Worm (Caenorhabditis elegans): ENCODE results near the gene mev-1.

mev-1 gene

DNA sequence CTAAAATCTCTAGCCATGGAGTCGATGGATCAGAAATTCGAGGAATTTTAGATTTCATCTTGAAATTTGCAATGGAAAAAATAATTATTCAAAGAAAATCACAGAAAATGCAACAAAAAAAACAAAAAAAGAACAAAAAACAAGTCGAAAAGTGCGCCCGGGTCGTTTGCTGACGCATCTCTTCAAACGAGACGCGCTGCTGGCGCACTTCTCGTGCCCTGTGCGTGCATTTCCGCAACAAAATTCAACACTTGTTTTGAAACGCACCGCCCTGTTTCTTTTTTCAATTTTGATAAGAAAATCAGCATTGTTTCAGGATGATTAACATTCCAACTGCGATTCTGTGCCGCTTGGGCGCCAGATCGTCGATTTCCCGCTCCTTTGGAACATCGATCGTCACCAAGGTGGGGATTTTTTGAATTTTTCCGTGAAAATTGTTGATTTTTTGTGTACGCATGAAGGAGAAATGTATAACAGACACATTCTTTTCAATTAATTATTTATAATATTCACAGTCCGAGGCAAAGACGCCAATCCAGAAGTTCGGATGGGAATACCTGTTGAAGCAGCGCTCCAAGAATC lies at the start of gene mev-1, which contains the start of gene jmjd-4:
TSS of gene mev-1 (plus strand) at position 317 of the 582 bp plus-strand sequence.
TSS of gene jmjd-4 (minus strand) at position 58 of the 582 bp plus-strand sequence.
- TF ChIP-seq ceh-20 (GFP tag; IDR thresholded peaks at IDR 0.05), result peak; percentile 86
- TF ChIP-seq snpc-1.2 (GFP tag; IDR thresholded peaks at IDR 0.05), result 0 out of 2 replicates have a peak, but pooled peaks have one; percentile 39
- TF ChIP-seq duxl-1 (tag; optimal IDR thresholded peaks at IDR 0.05; ENCODE audit: poor library complexity), result peak; percentile 77
- TF ChIP-seq arid-1 (GFP tag; conservative IDR thresholded peaks at IDR 0.05), result peak; percentile 80; the same call in 1 of the 2 replicates
- TF ChIP-seq ZK337.2 (GFP tag; IDR thresholded peaks at IDR 0.05), result no peak
- peak; percentile 75 for TF ChIP-seq spr-3 (GFP tag; optimal IDR thresholded peaks at IDR 0.05)
- no peak for TF ChIP-seq zag-1 (tag; optimal IDR thresholded peaks at IDR 0.05)
- peak; percentile 21; the same call in 1 of the 2 replicates for TF ChIP-seq set-16 (GFP tag; IDR thresholded peaks at IDR 0.05)
- TF ChIP-seq egl-27 (tag; optimal IDR thresholded peaks at IDR 0.05), result no peak
- no peak for TF ChIP-seq ztf-11 (tag; optimal IDR thresholded peaks at IDR 0.05)
- peak; percentile 65 for TF ChIP-seq ctbp-1 (GFP tag; IDR thresholded peaks at IDR 0.05)
- TF ChIP-seq daf-16 (GFP tag; optimal IDR thresholded peaks at IDR 0.05), result peak in 1 of 2 experiments; percentile 55
- peak; percentile 84 for TF ChIP-seq daf-16 (tag; optimal IDR thresholded peaks at IDR 0.05)
- TF ChIP-seq mxl-2 (GFP tag; conservative IDR thresholded peaks at IDR 0.05), result peak; percentile 58; the same call in 1 of the 2 replicates
- no peak for TF ChIP-seq skn-1 (tag; optimal IDR thresholded peaks at IDR 0.05)
- peak; percentile 61 for TF ChIP-seq nhr-11 (tag; optimal IDR thresholded peaks at IDR 0.05)
- no peak for TF ChIP-seq gei-8 (GFP tag; optimal IDR thresholded peaks at IDR 0.05)
- TF ChIP-seq vab-7 (GFP tag; IDR thresholded peaks at IDR 0.05), result 0 out of 2 replicates have a peak, but pooled peaks have one; percentile 21
- TF ChIP-seq mes-2 (tag; optimal IDR thresholded peaks at IDR 0.05; ENCODE audit: poor library complexity, severe bottlenecking), result peak; percentile 86
- peak; percentile 88 for TF ChIP-seq dmd-6 (GFP tag; IDR thresholded peaks at IDR 0.05)
- peak; percentile 90 for TF ChIP-seq hlh-11 (tag; optimal IDR thresholded peaks at IDR 0.05)
- TF ChIP-seq lin-38 (GFP tag; IDR thresholded peaks at IDR 0.05), result peak; percentile 91
- TF ChIP-seq fos-1 (tag; optimal IDR thresholded peaks at IDR 0.05), result no peak
- TF ChIP-seq F49E8.2 (tag; optimal IDR thresholded peaks at IDR 0.05; ENCODE audit: borderline replicate concordance), result peak; percentile 38
- peak; percentile 10 for TF ChIP-seq zip-2 (tag; optimal IDR thresholded peaks at IDR 0.05)
- no peak for TF ChIP-seq sdz-12 (GFP tag; optimal IDR thresholded peaks at IDR 0.05)
- 0 out of 2 replicates have a peak, but pooled peaks have one; percentile 67 for TF ChIP-seq daf-19 (GFP tag; conservative IDR thresholded peaks at IDR 0.05)
- no peak for TF ChIP-seq Y75B8A.6 (GFP tag; IDR thresholded peaks at IDR 0.05)
- peak; percentile 5 for TF ChIP-seq ztf-7 (tag; optimal IDR thresholded peaks at IDR 0.05)
- TF ChIP-seq pha-4 (GFP tag; IDR thresholded peaks at IDR 0.05), result peak; percentile 76; the same call in 1 of the 2 replicates
- TF ChIP-seq pha-4 (tag; optimal IDR thresholded peaks at IDR 0.05), result no peak
- no peak for TF ChIP-seq ces-1 (GFP tag; optimal IDR thresholded peaks at IDR 0.05)
- peak; percentile 89 for TF ChIP-seq hmg-1.1 (GFP tag; IDR thresholded peaks at IDR 0.05)
- peak; percentile 88 for TF ChIP-seq mep-1 (tag; optimal IDR thresholded peaks at IDR 0.05)
- no peak for TF ChIP-seq madf-5 (GFP tag; IDR thresholded peaks at IDR 0.05)
- no peak for TF ChIP-seq zfp-2 (tag; optimal IDR thresholded peaks at IDR 0.05)
- peak; percentile 86 for TF ChIP-seq lin-13 (GFP tag; optimal IDR thresholded peaks at IDR 0.05)
- TF ChIP-seq Y5F2A.4 (GFP tag; optimal IDR thresholded peaks at IDR 0.05), result peak; percentile 24
- TF ChIP-seq nhr-76 (tag; optimal IDR thresholded peaks at IDR 0.05), result no peak
- peak; percentile 88 for TF ChIP-seq nhr-102 (tag; optimal IDR thresholded peaks at IDR 0.05)
- TF ChIP-seq tag-97 (GFP tag; IDR thresholded peaks at IDR 0.05), result no peak
- no peak for TF ChIP-seq nhr-111 (GFP tag; optimal IDR thresholded peaks at IDR 0.05)
- TF ChIP-seq zip-11 (GFP tag; IDR thresholded peaks at IDR 0.05), result no peak
- no peak for TF ChIP-seq snpc-4 (tag; optimal IDR thresholded peaks at IDR 0.05)
- peak; percentile 47 for TF ChIP-seq nhr-28 (tag; optimal IDR thresholded peaks at IDR 0.05)
- TF ChIP-seq lim-7 (GFP tag; IDR thresholded peaks at IDR 0.05), result no peak
- peak; percentile 82 for TF ChIP-seq hlh-30 (tag; optimal IDR thresholded peaks at IDR 0.05; ENCODE audit: insufficient read depth)
- TF ChIP-seq nhr-42 (GFP tag; IDR thresholded peaks at IDR 0.05), result 0 out of 2 replicates have a peak, but pooled peaks have one; percentile 67
- peak; percentile 93 for TF ChIP-seq T26A8.4 (GFP tag; IDR thresholded peaks at IDR 0.05)
- TF ChIP-seq lin-39 (tag; optimal IDR thresholded peaks at IDR 0.05), result no peak
- TF ChIP-seq ceh-82 (tag; optimal IDR thresholded peaks at IDR 0.05), result no peak

All from whole organism, L4 larva.